Fruit fly (Drosophila melanogaster): Measurements from ENCODE around the gene Myc.
A peak's percentile ranks its signal among the peaks of the same experiment; 100 is the strongest.

DNA sequence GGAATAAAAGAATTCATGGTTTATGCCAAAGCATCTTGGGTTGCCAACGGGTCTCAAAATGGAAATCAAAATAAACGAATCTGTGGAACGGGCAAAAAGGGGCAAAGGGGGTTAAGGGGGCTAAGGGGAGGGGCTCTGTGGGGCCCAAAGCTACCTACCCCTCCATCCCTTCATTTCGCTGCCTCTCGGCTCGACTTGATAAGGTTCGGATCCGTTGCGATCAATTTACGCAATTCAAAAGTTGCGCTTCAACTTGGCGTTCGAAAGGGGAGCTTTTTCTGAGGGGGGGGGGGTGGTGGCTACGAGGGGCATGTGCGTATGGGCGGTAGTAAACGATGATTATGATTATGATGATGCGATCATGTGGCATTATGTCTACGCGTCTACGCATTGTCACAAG lies 32.5 kb downstream of the Myc start:
- TF ChIP-seq C15 (GFP tag; IDR thresholded peaks at IDR 0.05) (no peak), CG6175 (GFP tag; IDR thresholded peaks at IDR 0.05) (peak; percentile 53; the same call in 1 of the 3 replicates), sug (tag; optimal IDR thresholded peaks at IDR 0.05) (peak; percentile 77), Sin3A (optimal IDR thresholded peaks at IDR 0.05) (no peak)
